Fruit fly (Drosophila melanogaster) whole organism, prepupa: ENCODE measurements around the gene His2Av.

Experiments used
- CG10631 ChIP-seq: fragments of 200-800 bp; sonication (Bioruptor generic); optimal IDR thresholded peaks from 2 replicates; lab custom pipeline; 2016; ENCODE audit warnings: missing biosample characterization, missing genetic modification characterization
- CG10669 ChIP-seq: fragments of 200-800 bp; sonication (Bioruptor generic); optimal IDR thresholded peaks from 3 replicates; lab custom pipeline; 2018; ENCODE audit warnings: missing biosample characterization, mild to moderate bottlenecking, missing genetic modification characterization, moderate library complexity
- CG11762 ChIP-seq: fragments of 200-800 bp; sonication (Bioruptor generic); optimal IDR thresholded peaks from 3 replicates; lab custom pipeline; 2016; ENCODE audit warnings: missing biosample characterization, missing genetic modification characterization; ENCODE audit not compliant: insufficient read depth
- CG11902 ChIP-seq: fragments of 200-800 bp; sonication (Bioruptor generic); optimal IDR thresholded peaks from 3 replicates; lab custom pipeline; 2016; ENCODE audit warnings: missing biosample characterization, missing genetic modification characterization
- CG15336 ChIP-seq: fragments of 200-800 bp; sonication (Bioruptor generic); IDR thresholded peaks from 2 replicates; pipeline ENCODE4 v1.3.6; 2022; ENCODE audit warnings: missing biosample characterization, missing genetic modification characterization
- CG1621 ChIP-seq: fragments of 200-800 bp; sonication (Bioruptor generic); optimal IDR thresholded peaks from 3 replicates; lab custom pipeline; 2018; ENCODE audit warnings: missing biosample characterization, mild to moderate bottlenecking, missing genetic modification characterization
- CG16779 ChIP-seq: fragments of 200-800 bp; sonication (Bioruptor generic); optimal IDR thresholded peaks from 3 replicates; lab custom pipeline; 2017; ENCODE audit warnings: missing biosample characterization, mild to moderate bottlenecking, missing genetic modification characterization
- CG3032 ChIP-seq: fragments of 200-800 bp; optimal IDR thresholded peaks from 2 replicates; lab custom pipeline; 2019; ENCODE audit warnings: missing biosample characterization, mild to moderate bottlenecking, missing genetic modification characterization, moderate library complexity
- CG3919 ChIP-seq: fragments of 200-800 bp; sonication (Bioruptor generic); optimal IDR thresholded peaks from 3 replicates; lab custom pipeline; 2016; ENCODE audit warnings: missing biosample characterization, missing genetic modification characterization
- CG4318 ChIP-seq: fragments of 200-800 bp; sonication (Bioruptor generic); optimal IDR thresholded peaks from 3 replicates; lab custom pipeline; 2017; ENCODE audit warnings: missing biosample characterization, mild to moderate bottlenecking, missing genetic modification characterization
- CG6163 ChIP-seq: fragments of 200-800 bp; sonication (Bioruptor generic); IDR thresholded peaks from 3 replicates; pipeline ENCODE4 v1.3.6; 2022; ENCODE audit warnings: missing biosample characterization, missing genetic modification characterization
- CG6276 ChIP-seq: fragments of 200-800 bp; sonication (Bioruptor generic); optimal IDR thresholded peaks from 2 replicates; lab custom pipeline; 2017; ENCODE audit warnings: missing biosample characterization, mild to moderate bottlenecking, missing genetic modification characterization
- CG6792 ChIP-seq: fragments of 200-800 bp; sonication (Bioruptor generic); optimal IDR thresholded peaks from 3 replicates; lab custom pipeline; 2016; ENCODE audit warnings: missing biosample characterization, missing genetic modification characterization
- CG6808 ChIP-seq: fragments of 200-800 bp; sonication (Bioruptor generic); optimal IDR thresholded peaks from 3 replicates; lab custom pipeline; 2017; ENCODE audit warnings: missing biosample characterization, missing genetic modification characterization, mild to moderate bottlenecking, moderate library complexity, missing genetic modification reagents
- CG6854 ChIP-seq: fragments of 200-800 bp; sonication (Bioruptor generic); optimal IDR thresholded peaks from 2 replicates; lab custom pipeline; 2017; ENCODE audit warnings: missing biosample characterization, mild to moderate bottlenecking, missing genetic modification characterization
- CG7368 ChIP-seq: fragments of 200-800 bp; sonication (Bioruptor generic); optimal IDR thresholded peaks from 3 replicates; lab custom pipeline; 2016; ENCODE audit warnings: missing biosample characterization, missing genetic modification characterization
- CG8119 ChIP-seq: fragments of 200-800 bp; sonication (Bioruptor generic); IDR thresholded peaks from 3 replicates; pipeline ENCODE4 v1.3.6; 2022; ENCODE audit warnings: missing biosample characterization, missing genetic modification characterization
- CG8319 ChIP-seq: fragments of 200-800 bp; sonication (Bioruptor generic); optimal IDR thresholded peaks from 3 replicates; lab custom pipeline; 2016; ENCODE audit warnings: missing biosample characterization, missing genetic modification characterization
- CG9139 ChIP-seq: fragments of 200-800 bp; sonication (Bioruptor generic); optimal IDR thresholded peaks from 3 replicates; lab custom pipeline; 2017; ENCODE audit warnings: missing biosample characterization, mild to moderate bottlenecking, missing genetic modification characterization
- Eip78C ChIP-seq: fragments of 200-800 bp; sonication (Bioruptor generic); peaks from one replicate; lab custom pipeline; 2016; ENCODE audit warnings: missing biosample characterization, missing genetic modification characterization
- Ets96B ChIP-seq: fragments of 200-800 bp; optimal IDR thresholded peaks from 2 replicates; lab custom pipeline; 2019; ENCODE audit warnings: missing biosample characterization, mild to moderate bottlenecking, missing genetic modification characterization, moderate library complexity
- Gug ChIP-seq: fragments of 200-800 bp; sonication (Bioruptor generic); IDR thresholded peaks from 2 replicates; pipeline ENCODE4 v1.3.6; 2022; ENCODE audit warnings: missing biosample characterization, missing genetic modification characterization
- Hr38 ChIP-seq: sonication (Bioruptor generic); optimal IDR thresholded peaks from 2 replicates; lab custom pipeline; 2016; ENCODE audit warnings: missing biosample characterization, missing genetic modification characterization
- Hr4 ChIP-seq: fragments of 200-800 bp; sonication (Bioruptor generic); optimal IDR thresholded peaks from 3 replicates; lab custom pipeline; 2016; ENCODE audit warnings: missing biosample characterization, missing genetic modification characterization
- Lpt ChIP-seq: fragments of 200-800 bp; sonication (Bioruptor generic); optimal IDR thresholded peaks from 3 replicates; lab custom pipeline; 2016; ENCODE audit warnings: missing biosample characterization, missing genetic modification characterization
- OdsH ChIP-seq: fragments of 200-800 bp; sonication (Bioruptor generic); optimal IDR thresholded peaks from 3 replicates; lab custom pipeline; 2016; ENCODE audit warnings: missing biosample characterization, missing genetic modification characterization
- Smox ChIP-seq: fragments of 200-800 bp; sonication (Bioruptor generic); optimal IDR thresholded peaks from 3 replicates; lab custom pipeline; 2016; ENCODE audit warnings: missing biosample characterization, missing genetic modification characterization
- Sox102F ChIP-seq: fragments of 200-800 bp; sonication (Bioruptor generic); optimal IDR thresholded peaks from 2 replicates; lab custom pipeline; 2016; ENCODE audit warnings: missing biosample characterization, mild to moderate bottlenecking, missing genetic modification characterization
- Sox14 ChIP-seq: fragments of 200-800 bp; sonication (Bioruptor generic); optimal IDR thresholded peaks from 3 replicates; lab custom pipeline; 2016; ENCODE audit warnings: missing biosample characterization, missing genetic modification characterization
- Sox15 ChIP-seq: fragments of 200-800 bp; sonication (Bioruptor generic); optimal IDR thresholded peaks from 3 replicates; lab custom pipeline; 2016; ENCODE audit warnings: missing biosample characterization, missing genetic modification characterization
- achi ChIP-seq: fragments of 200-800 bp; sonication (Bioruptor generic); optimal IDR thresholded peaks from 3 replicates; lab custom pipeline; 2016; ENCODE audit warnings: missing biosample characterization, missing genetic modification characterization
- acj6 ChIP-seq: fragments of 200-800 bp; sonication (Bioruptor generic); optimal IDR thresholded peaks from 3 replicates; lab custom pipeline; 2016; ENCODE audit warnings: missing biosample characterization, missing genetic modification characterization
- cyc ChIP-seq: fragments of 200-800 bp; sonication (Bioruptor generic); optimal IDR thresholded peaks from 3 replicates; lab custom pipeline; 2016; ENCODE audit warnings: missing biosample characterization, missing genetic modification characterization
- dac ChIP-seq: fragments of 200-800 bp; sonication (Bioruptor generic); optimal IDR thresholded peaks from 2 replicates; lab custom pipeline; 2017; ENCODE audit warnings: missing biosample characterization, mild to moderate bottlenecking, missing genetic modification characterization
- dsx ChIP-seq: fragments of 200-800 bp; optimal IDR thresholded peaks from 3 replicates; lab custom pipeline; 2019; ENCODE audit warnings: missing biosample characterization, mild to moderate bottlenecking, missing genetic modification characterization, moderate library complexity; ENCODE audit not compliant: poor library complexity, severe bottlenecking
- eg ChIP-seq: fragments of 200-800 bp; sonication (Bioruptor generic); IDR thresholded peaks from 3 replicates; pipeline ENCODE4 v1.3.6; 2022; ENCODE audit warnings: missing biosample characterization, missing genetic modification characterization
- esn ChIP-seq: fragments of 200-800 bp; sonication (Bioruptor generic); optimal IDR thresholded peaks from 2 replicates; lab custom pipeline; 2016; ENCODE audit warnings: missing biosample characterization, mild to moderate bottlenecking, missing genetic modification characterization, moderate library complexity
- fd59A ChIP-seq: fragments of 200-800 bp; sonication (Bioruptor generic); optimal IDR thresholded peaks from 2 replicates; lab custom pipeline; 2017; ENCODE audit warnings: missing biosample characterization, mild to moderate bottlenecking, missing genetic modification characterization, missing genetic modification reagents
- fd85E ChIP-seq: fragments of 200-800 bp; sonication (Bioruptor generic); optimal IDR thresholded peaks from 3 replicates; lab custom pipeline; 2016; ENCODE audit warnings: missing biosample characterization, missing genetic modification characterization
- lz ChIP-seq: fragments of 200-800 bp; sonication (Bioruptor generic); optimal IDR thresholded peaks from 3 replicates; lab custom pipeline; 2016; ENCODE audit warnings: missing biosample characterization, missing genetic modification characterization
- net ChIP-seq: fragments of 200-800 bp; sonication (Bioruptor generic); optimal IDR thresholded peaks from 3 replicates; lab custom pipeline; 2016; ENCODE audit warnings: missing biosample characterization, missing genetic modification characterization
- pdm3 ChIP-seq: fragments of 200-800 bp; sonication (Bioruptor generic); optimal IDR thresholded peaks from 3 replicates; lab custom pipeline; 2016; ENCODE audit warnings: missing biosample characterization, missing genetic modification characterization
- spab ChIP-seq: fragments of 200-800 bp; sonication (Bioruptor generic); optimal IDR thresholded peaks from 2 replicates; lab custom pipeline; 2017; ENCODE audit warnings: missing biosample characterization, mild to moderate bottlenecking, missing genetic modification characterization, missing genetic modification reagents
- svp ChIP-seq: fragments of 200-800 bp; sonication (Bioruptor generic); peaks from one replicate; lab custom pipeline; 2016; ENCODE audit warnings: missing biosample characterization, missing genetic modification characterization
- topi ChIP-seq: fragments of 200-800 bp; sonication (Bioruptor generic); optimal IDR thresholded peaks from 3 replicates; lab custom pipeline; 2016; ENCODE audit warnings: missing biosample characterization, missing genetic modification characterization
- vri ChIP-seq: fragments of 200-800 bp; sonication (Bioruptor generic); optimal IDR thresholded peaks from 3 replicates; lab custom pipeline; 2016; ENCODE audit warnings: missing biosample characterization, mild to moderate bottlenecking, missing genetic modification characterization

Gene His2Av

dm6 chr3R:26890088-26890487, 23.4 kb downstream of the His2Av start (continued):
- TF ChIP-seq Lpt (no peak), CG11902 (GFP tag; lab: Kevin White, UChicago) (no peak), Smox (GFP tag; lab: Kevin White, UChicago) (no peak), CG11762 (no peak), dac (no peak), topi (peak; percentile 9), fd59A (no peak), svp (GFP tag; lab: Kevin White, UChicago) (no peak), CG6163 (GFP tag; lab: Robert Waterston, UW) (0 out of 3 replicates have a peak, but pooled peaks have one; percentile 46), dsx (GFP tag; lab: Kevin White, UChicago) (no peak), acj6 (GFP tag; lab: Kevin White, UChicago) (peak; percentile 15), cyc (peak; percentile 1), Hr4 (GFP tag; lab: Kevin White, UChicago) (peak; percentile 49)

dm6 chr3R:26890499-26890898, 23.8 kb downstream of the His2Av start:
- 0 out of 3 replicates have a peak, but pooled peaks have one; percentile 9 for TF ChIP-seq CG8119
- TF ChIP-seq Gug = 0 out of 2 replicates have a peak, but pooled peaks have one; percentile 1
- no peak for TF ChIP-seq cyc

dm6 chr3R:26892764-26893163, 26.0 kb downstream of the His2Av start:
- TF ChIP-seq Gug (no peak), CG10631 (peak; percentile 59), eg (peak; percentile 71), svp (GFP tag; lab: Kevin White, UChicago) (peak; percentile 74), CG3919 (no peak), CG4318 (GFP tag; lab: Kevin White, UChicago) (peak; percentile 25), CG6276 (GFP tag; lab: Kevin White, UChicago) (peak; percentile 17), fd85E (no peak), topi (peak; percentile 43), Sox102F (GFP tag; lab: Kevin White, UChicago) (peak; percentile 67), net (GFP tag; lab: Kevin White, UChicago) (peak; percentile 62), pdm3 (GFP tag; lab: Kevin White, UChicago) (peak; percentile 67), CG6808 (GFP tag; lab: Kevin White, UChicago) (no peak), esn (peak; percentile 63), fd59A (peak; percentile 54), CG11902 (GFP tag; lab: Kevin White, UChicago) (no peak), CG8119 (peak; percentile 66), lz (GFP tag; lab: Kevin White, UChicago) (peak; percentile 60), Hr4 (GFP tag; lab: Kevin White, UChicago) (peak; percentile 57), Sox14 (GFP tag; lab: Kevin White, UChicago) (peak; percentile 66), spab (GFP tag; lab: Kevin White, UChicago) (no peak), CG3032 (peak; percentile 46), Eip78C (GFP tag; lab: Kevin White, UChicago) (peak; percentile 92), Sox15 (GFP tag; lab: Kevin White, UChicago) (peak; percentile 54), cyc (no peak), vri (peak; percentile 35), CG6163 (GFP tag; lab: Robert Waterston, UW) (peak; percentile 61; the same call in 2 of the 3 replicates), CG8319 (no peak), OdsH (GFP tag; lab: Kevin White, UChicago) (peak; percentile 61), Hr38 (GFP tag; lab: Kevin White, UChicago) (no peak), dsx (GFP tag; lab: Kevin White, UChicago) (peak; percentile 42), achi (GFP tag; lab: Kevin White, UChicago) (peak; percentile 11), Ets96B (peak; percentile 56), CG15336 (peak; percentile 72), dac (no peak), CG9139 (GFP tag; lab: Kevin White, UChicago) (peak; percentile 20), Smox (GFP tag; lab: Kevin White, UChicago) (peak; percentile 46), CG11762 (no peak), CG6792 (GFP tag; lab: Kevin White, UChicago) (peak; percentile 69), CG1621 (tag; lab: Kevin White, UChicago) (peak; percentile 60), CG16779 (tag; lab: Kevin White, UChicago) (no peak), CG6854 (GFP tag; lab: Kevin White, UChicago) (peak; percentile 9), CG10669 (GFP tag; lab: Kevin White, UChicago) (peak; percentile 4), CG7368 (GFP tag; lab: Kevin White, UChicago) (no peak)
